Fruit fly (Drosophila melanogaster): Measurements from ENCODE around the gene CG5783.

The CG5783 gene

dm6 chr2L:18137591-18138247 lies 18.1 kb upstream of the CG5783 start, which contains the start of gene kel (continued):
- TF ChIP-seq CG3847 (GFP tag; IDR thresholded peaks at IDR 0.05) (peak; percentile 40), luna (GFP tag; optimal IDR thresholded peaks at IDR 0.05) (no peak), CG31441 (GFP tag; IDR thresholded peaks at IDR 0.05) (no peak; the same call in 1 of the 2 replicates), Dref (GFP tag; IDR thresholded peaks at IDR 0.05) (peak; percentile 90), CG31365 (tag; optimal IDR thresholded peaks at IDR 0.05) (peak; percentile 58), CG7786 (GFP tag; optimal IDR thresholded peaks at IDR 0.05) (no peak), gce (GFP tag; IDR thresholded peaks at IDR 0.05) (no peak), CG2116 (GFP tag; optimal IDR thresholded peaks at IDR 0.05) (peak; percentile 58), Sox102F (GFP tag; optimal IDR thresholded peaks at IDR 0.05) (peak; percentile 27), ara (GFP tag; IDR thresholded peaks at IDR 0.05) (0 out of 2 replicates have a peak, but pooled peaks have one; percentile 12), psq (GFP tag; optimal IDR thresholded peaks at IDR 0.05) (no peak), CG14860 (GFP tag; IDR thresholded peaks at IDR 0.05; ENCODE audit: partially characterized antibody) (peak; percentile 50; the same call in 2 of the 3 replicates), maf-S (GFP tag; optimal IDR thresholded peaks at IDR 0.05) (no peak), sens (GFP tag) (peak; percentile 90), Usf (GFP tag; optimal IDR thresholded peaks at IDR 0.05) (no peak), CG17385 (GFP tag; optimal IDR thresholded peaks at IDR 0.05) (peak; percentile 49), fru (optimal IDR thresholded peaks at IDR 0.05) (no peak), sob (GFP tag; IDR thresholded peaks at IDR 0.05) (peak; percentile 59), CG17359 (tag; optimal IDR thresholded peaks at IDR 0.05) (peak; percentile 34), CG6854 (GFP tag; optimal IDR thresholded peaks at IDR 0.05) (peak; percentile 50), CG32532 (GFP tag; IDR thresholded peaks at IDR 0.05) (peak; percentile 58; the same call in 1 of the 2 replicates), ftz-f1 (GFP tag; optimal IDR thresholded peaks at IDR 0.05) (peak; percentile 11), ham (GFP tag; IDR thresholded peaks at IDR 0.05) (no peak), crol (GFP tag; IDR thresholded peaks at IDR 0.05) (no peak; the same call in 1 of the 2 replicates), Neu2 (GFP tag; optimal IDR thresholded peaks at IDR 0.05; ENCODE audit: borderline replicate concordance) (no peak), shn (GFP tag; optimal IDR thresholded peaks at IDR 0.05) (peak; percentile 12), cg (GFP tag; optimal IDR thresholded peaks at IDR 0.05) (no peak), Stat92E (GFP tag; optimal IDR thresholded peaks at IDR 0.05) (peak in 1 of 3 experiments; percentile 60), CG6813 (GFP tag; optimal IDR thresholded peaks at IDR 0.05) (peak; percentile 13), Hmr (GFP tag; optimal IDR thresholded peaks at IDR 0.05) (peak; percentile 82), ase (GFP tag; IDR thresholded peaks at IDR 0.05) (no peak), eve (GFP tag; optimal IDR thresholded peaks at IDR 0.05) (no peak), CG3726 (GFP tag; IDR thresholded peaks at IDR 0.05) (0 out of 3 replicates have a peak, but pooled peaks have one; percentile 44), CG13775 (GFP tag; optimal IDR thresholded peaks at IDR 0.05) (peak; percentile 39), Jarid2 (GFP tag; optimal IDR thresholded peaks at IDR 0.05) (peak; percentile 80), CG12769 (tag; optimal IDR thresholded peaks at IDR 0.05) (peak; percentile 53), wek (GFP tag; optimal IDR thresholded peaks at IDR 0.05) (peak; percentile 83), Ssrp (tag; optimal IDR thresholded peaks at IDR 0.05) (peak; percentile 25), NC2β (GFP tag; optimal IDR thresholded peaks at IDR 0.05) (peak; percentile 46), Antp (GFP tag; optimal IDR thresholded peaks at IDR 0.05) (no peak), CG8924 (tag; optimal IDR thresholded peaks at IDR 0.05) (peak; percentile 57), lilli (GFP tag; optimal IDR thresholded peaks at IDR 0.05) (peak; percentile 49), CG12236 (GFP tag; optimal IDR thresholded peaks at IDR 0.05) (peak; percentile 13), HHEX (GFP tag; optimal IDR thresholded peaks at IDR 0.05) (peak; percentile 59), CG30020 (tag; optimal IDR thresholded peaks at IDR 0.05) (peak; percentile 84), slou (GFP tag; optimal IDR thresholded peaks at IDR 0.05) (peak; percentile 35), Ravus (GFP tag; IDR thresholded peaks at IDR 0.05) (no peak), CoRest (tag; optimal IDR thresholded peaks at IDR 0.05) (peak; percentile 41), CG13123 (GFP tag; optimal IDR thresholded peaks at IDR 0.05) (peak; percentile 11), Dbx (GFP tag; IDR thresholded peaks at IDR 0.05) (peak; percentile 52; the same call in 1 of the 3 replicates)

Measured in whole organism, embryonic.